Worm (Caenorhabditis elegans): ENCODE data around the gene T06C12.9.

DNA sequence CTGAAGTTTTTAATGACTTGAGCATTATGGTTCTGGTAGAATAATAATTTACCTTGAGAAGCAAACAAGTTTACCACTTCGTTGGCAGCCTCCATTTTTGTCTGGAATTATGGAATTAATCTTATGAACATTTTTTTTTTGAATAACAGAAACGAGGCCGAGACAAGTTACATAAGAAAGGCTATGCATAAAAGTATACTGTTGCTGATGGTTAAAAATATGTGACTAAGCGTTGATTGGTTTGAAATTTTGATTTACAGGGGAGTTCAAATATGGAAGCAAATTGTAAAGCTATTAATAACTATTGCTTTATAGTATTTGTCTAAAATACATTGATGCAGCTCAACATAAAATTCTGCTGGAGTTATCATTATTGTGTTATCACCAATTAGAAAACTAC, 2.9 kb upstream of the T06C12.9 start, which contains the start of gene cgt-1:
- no peak for TF ChIP-seq eyg-1 (tag; optimal IDR thresholded peaks at IDR 0.05)
- no peak for TF ChIP-seq sox-2 (GFP tag; IDR thresholded peaks at IDR 0.05)
- TF ChIP-seq K02D7.2 (tag; optimal IDR thresholded peaks at IDR 0.05) = no peak

Data from whole organism, late embryonic.